Fruit fly (Drosophila melanogaster) whole organism, embryonic: ENCODE data around the gene Spn28Dc.

Source experiments
- Abd-B ChIP-seq: fragments of 200-800 bp; sonication (Bioruptor generic); optimal IDR thresholded peaks from 2 replicates; lab custom pipeline; 2018; ENCODE audit warnings: missing biosample characterization, mild to moderate bottlenecking, missing genetic modification characterization, moderate library complexity
- CG15269 ChIP-seq: fragments of 200-800 bp; sonication (Bioruptor generic); optimal IDR thresholded peaks from 2 replicates; lab custom pipeline; 2018; ENCODE audit warnings: missing biosample characterization, mild to moderate bottlenecking, missing genetic modification characterization, moderate library complexity
- CG1529 ChIP-seq: fragments of 200-800 bp; sonication (Bioruptor generic); optimal IDR thresholded peaks from 3 replicates; lab custom pipeline; 2018; ENCODE audit warnings: missing biosample characterization, missing genetic modification characterization
- CG17612 ChIP-seq: fragments of 200-800 bp; sonication (Bioruptor generic); IDR thresholded peaks from 2 replicates; pipeline ENCODE4 v1.3.6; 2022; ENCODE audit warnings: missing biosample characterization, missing genetic modification characterization
- CG1832 ChIP-seq: fragments of 200-800 bp; sonication (Bioruptor generic); optimal IDR thresholded peaks from 2 replicates; lab custom pipeline; 2017; ENCODE audit warnings: missing biosample characterization, mild to moderate bottlenecking, missing genetic modification characterization, inconsistent platforms
- CG7745 ChIP-seq: fragments of 200-800 bp; sonication (Bioruptor generic); optimal IDR thresholded peaks from 2 replicates; lab custom pipeline; 2018; ENCODE audit warnings: missing biosample characterization, mild to moderate bottlenecking, missing genetic modification characterization, moderate library complexity
- CG9932 ChIP-seq: fragments of 200-800 bp; sonication (Bioruptor generic); IDR thresholded peaks from 2 replicates; pipeline ENCODE4 v1.3.6; 2022; ENCODE audit warnings: missing biosample characterization, missing genetic modification characterization
- Dek ChIP-seq: fragments of 200-800 bp; sonication (Bioruptor generic); optimal IDR thresholded peaks from 3 replicates; lab custom pipeline; 2019; ENCODE audit warnings: missing biosample characterization, mild to moderate bottlenecking, missing genetic modification characterization, moderate library complexity
- Dfd ChIP-seq, 2 experiments: fragments of >200 bp; optimal IDR thresholded peaks; 2 replicates each; lab custom pipeline; 2017; ENCODE audit warnings: missing biosample characterization in 2 of 2, missing genetic modification characterization in 2 of 2
- Dp ChIP-seq: fragments of 200-800 bp; sonication (Bioruptor generic); optimal IDR thresholded peaks from 2 replicates; lab custom pipeline; 2018; ENCODE audit warnings: missing biosample characterization, mild to moderate bottlenecking, missing genetic modification characterization, moderate library complexity
- Drgx ChIP-seq: fragments of 200-800 bp; sonication (Bioruptor generic); IDR thresholded peaks from 2 replicates; pipeline ENCODE4 v1.3.6; 2022; ENCODE audit warnings: missing biosample characterization, missing genetic modification characterization
- Fer2 ChIP-seq: fragments of 200-800 bp; sonication (Bioruptor generic); optimal IDR thresholded peaks from 2 replicates; lab custom pipeline; 2018; ENCODE audit warnings: missing biosample characterization, mild to moderate bottlenecking, missing genetic modification characterization, moderate library complexity
- H15 ChIP-seq: fragments of 200-800 bp; sonication (Bioruptor generic); IDR thresholded peaks from 3 replicates; pipeline ENCODE4 v1.3.6; 2022; ENCODE audit warnings: missing biosample characterization, missing genetic modification characterization
- Mad ChIP-seq: fragments of 200-800 bp; sonication (Bioruptor generic); optimal IDR thresholded peaks from 2 replicates; lab custom pipeline; 2016; ENCODE audit warnings: missing biosample characterization, missing genetic modification characterization
- NFAT ChIP-seq: fragments of 200-800 bp; sonication (Bioruptor generic); IDR thresholded peaks from 2 replicates; pipeline ENCODE4 v1.3.6; 2022; ENCODE audit warnings: missing biosample characterization, missing genetic modification characterization
- Nf-YC ChIP-seq: fragments of 200-800 bp; optimal IDR thresholded peaks from 3 replicates; lab custom pipeline; 2019; ENCODE audit warnings: missing biosample characterization, mild to moderate bottlenecking, missing genetic modification characterization, moderate library complexity
- Optix ChIP-seq: fragments of 200-800 bp; sonication (Bioruptor generic); IDR thresholded peaks from 3 replicates; pipeline ENCODE4 v1.3.6; 2022; ENCODE audit warnings: missing biosample characterization, missing genetic modification characterization
- Rfx ChIP-seq: fragments of 200-800 bp; sonication (Bioruptor generic); IDR thresholded peaks from 2 replicates; pipeline ENCODE4 v1.3.6; 2022; ENCODE audit warnings: missing biosample characterization, missing genetic modification characterization
- ash1 ChIP-seq: fragments of 200-800 bp; sonication (Bioruptor generic); optimal IDR thresholded peaks from 2 replicates; lab custom pipeline; 2018; ENCODE audit warnings: missing biosample characterization, mild to moderate bottlenecking, missing genetic modification characterization
- bbx ChIP-seq: fragments of 200-800 bp; sonication (Bioruptor generic); IDR thresholded peaks from 2 replicates; pipeline ENCODE4 v1.3.6; 2022; ENCODE audit warnings: missing biosample characterization, missing genetic modification characterization; ENCODE audit not compliant: partially characterized antibody
- bsh ChIP-seq, 2 experiments: fragments of 200-800 bp; sonication (Bioruptor generic); optimal IDR thresholded peaks; 2 replicates each; lab custom pipeline; 2017 to 2018; ENCODE audit warnings: mild to moderate bottlenecking in 2 of 2, missing biosample characterization in 2 of 2, missing genetic modification characterization in 2 of 2, moderate library complexity in 1 of 2
- corto ChIP-seq: fragments of 200-800 bp; sonication (Bioruptor generic); optimal IDR thresholded peaks from 2 replicates; lab custom pipeline; 2016; ENCODE audit warnings: missing biosample characterization, mild to moderate bottlenecking, missing genetic modification characterization, moderate library complexity
- crol ChIP-seq: fragments of 200-800 bp; sonication (Bioruptor generic); IDR thresholded peaks from 2 replicates; pipeline ENCODE4 v1.3.6; 2022; ENCODE audit warnings: missing biosample characterization, missing genetic modification characterization
- cwo ChIP-seq: fragments of 200-800 bp; sonication (Bioruptor generic); optimal IDR thresholded peaks from 3 replicates; lab custom pipeline; 2017; ENCODE audit warnings: missing biosample characterization, missing genetic modification characterization, mild to moderate bottlenecking, moderate library complexity, missing genetic modification reagents
- exex ChIP-seq: fragments of 200-800 bp; sonication (Bioruptor generic); optimal IDR thresholded peaks from 4 replicates; lab custom pipeline; 2018; ENCODE audit warnings: missing biosample characterization, mild to moderate bottlenecking, missing genetic modification characterization, moderate library complexity
- gem ChIP-seq: fragments of 200-800 bp; sonication (Bioruptor generic); optimal IDR thresholded peaks from 2 replicates; lab custom pipeline; 2019; ENCODE audit warnings: missing biosample characterization, mild to moderate bottlenecking, missing genetic modification characterization, moderate library complexity
- her ChIP-seq: fragments of 200-800 bp; sonication (Bioruptor generic); optimal IDR thresholded peaks from 2 replicates; lab custom pipeline; 2016; ENCODE audit warnings: missing biosample characterization, missing genetic modification characterization
- nerfin-1 ChIP-seq: fragments of 200-800 bp; sonication (Bioruptor generic); optimal IDR thresholded peaks from 3 replicates; lab custom pipeline; 2019; ENCODE audit warnings: missing biosample characterization, mild to moderate bottlenecking, missing genetic modification characterization, moderate library complexity
- p53 ChIP-seq: fragments of 200-800 bp; sonication (Bioruptor generic); optimal IDR thresholded peaks from 2 replicates; lab custom pipeline; 2016; ENCODE audit warnings: missing biosample characterization, missing genetic modification characterization
- peb ChIP-seq: fragments of 200-800 bp; sonication (Bioruptor generic); IDR thresholded peaks from 2 replicates; pipeline ENCODE4 v1.3.6; 2022; ENCODE audit warnings: missing biosample characterization, missing genetic modification characterization
- rib ChIP-seq: fragments of 200-800 bp; sonication (Bioruptor generic); IDR thresholded peaks from 2 replicates; pipeline ENCODE4 v1.3.6; 2022; ENCODE audit warnings: missing biosample characterization, missing genetic modification characterization
- sd ChIP-seq: fragments of 200-800 bp; sonication (Bioruptor generic); optimal IDR thresholded peaks from 3 replicates; lab custom pipeline; 2018; ENCODE audit warnings: missing biosample characterization, mild to moderate bottlenecking, missing genetic modification characterization, moderate library complexity
- sug ChIP-seq: fragments of 200-800 bp; optimal IDR thresholded peaks from 2 replicates; lab custom pipeline; 2019; ENCODE audit warnings: missing biosample characterization, mild to moderate bottlenecking, missing genetic modification characterization, moderate library complexity
- wor ChIP-seq: fragments of 200-800 bp; sonication (Bioruptor generic); IDR thresholded peaks from 2 replicates; pipeline ENCODE4 v1.3.6; 2022; ENCODE audit warnings: missing biosample characterization, missing genetic modification characterization

Spn28Dc gene

dm6 chr2L:7973470-7974207 is 33.4 kb downstream of the Spn28Dc start (continued):
- TF ChIP-seq sd (peak; percentile 51), NFAT (GFP tag; lab: Robert Waterston, UW) (0 out of 2 replicates have a peak, but pooled peaks have one; percentile 9), Rfx (peak; percentile 35; the same call in 1 of the 2 replicates), Fer2 (tag; lab: Kevin White, UChicago) (no peak), Abd-B (GFP tag; lab: Kevin White, UChicago) (no peak), cwo (GFP tag; lab: Kevin White, UChicago) (peak; percentile 40), CG1832 (GFP tag; lab: Kevin White, UChicago) (peak; percentile 58), bbx (GFP tag; lab: Robert Waterston, UW) (no peak), gem (tag; lab: Kevin White, UChicago) (peak; percentile 25), corto (peak; percentile 36), Optix (GFP tag; lab: Robert Waterston, UW) (no peak), p53 (no peak), H15 (GFP tag; lab: Robert Waterston, UW) (no peak), Dp (GFP tag; lab: Kevin White, UChicago) (no peak), ash1 (GFP tag; lab: Kevin White, UChicago) (no peak), CG9932 (GFP tag; lab: Robert Waterston, UW) (peak; percentile 47; the same call in 1 of the 2 replicates), CG1529 (no peak), Mad (GFP tag; lab: Kevin White, UChicago) (no peak), wor (GFP tag; lab: Robert Waterston, UW) (no peak), nerfin-1 (tag; lab: Kevin White, UChicago) (no peak)
- TF ChIP-seq, all 482 proteins: peak for 32

dm6 chr2L:7971423-7971822 is 35.6 kb downstream of the Spn28Dc start:
- peak in 1 of 2 experiments; percentile 47 for TF ChIP-seq bsh (GFP tag; optimal IDR thresholded peaks at IDR 0.05; lab: Kevin White, UChicago)
- no peak for TF ChIP-seq Nf-YC (tag; lab: Kevin White, UChicago)
- peak; percentile 49 for TF ChIP-seq Drgx

DNA sequence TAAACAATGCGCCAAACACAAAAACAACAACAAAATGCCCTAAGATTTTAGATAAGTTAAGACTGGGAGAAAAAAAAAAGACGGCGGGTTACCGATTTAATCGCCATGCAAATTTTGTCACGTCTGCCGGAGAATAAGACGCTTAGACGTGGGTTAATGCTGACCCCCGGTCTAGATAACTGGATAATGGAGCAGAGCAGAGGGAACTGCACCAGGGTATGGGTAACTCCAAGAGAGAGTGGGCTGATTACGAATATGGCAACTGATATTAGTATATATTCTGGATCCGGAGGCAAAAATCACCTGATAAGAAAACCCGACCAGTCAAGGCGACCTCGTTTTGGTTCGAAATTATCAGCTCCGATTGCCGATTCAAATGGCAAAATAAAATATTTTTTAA is 37.0 kb downstream of the Spn28Dc start:
- peak; percentile 45 for TF ChIP-seq sug (tag; lab: Kevin White, UChicago)
- TF ChIP-seq CG15269 (tag; lab: Kevin White, UChicago): no peak
- peak; percentile 15 for TF ChIP-seq exex (tag; lab: Kevin White, UChicago)

- TF ChIP-seq Dfd (GFP tag; optimal IDR thresholded peaks at IDR 0.05; lab: Kevin White, UChicago): no peak
- peak; percentile 51 for TF ChIP-seq crol (GFP tag; lab: Robert Waterston, UW)
- TF ChIP-seq rib (GFP tag; lab: Robert Waterston, UW): no peak
- TF ChIP-seq CG7745 (tag; lab: Kevin White, UChicago): no peak
- no peak for TF ChIP-seq Dek
- no peak for TF ChIP-seq her (GFP tag; lab: Kevin White, UChicago)
- TF ChIP-seq CG17612 (GFP tag; lab: Robert Waterston, UW): 0 out of 2 replicates have a peak, but pooled peaks have one; percentile 7
- TF ChIP-seq peb (GFP tag; lab: Robert Waterston, UW): no peak
Observed at dm6 chr2L:7969329-7969728, 37.7 kb downstream of the Spn28Dc start.
